Fruit fly (Drosophila melanogaster) whole organism, embryonic: ENCODE measurements around the gene CG12194.
A peak's percentile ranks its signal among the peaks of the same experiment; 100 is the strongest.

ENCODE experiments used
- Atf6 ChIP-seq: fragments of 200-800 bp; sonication (Bioruptor generic); IDR thresholded peaks from 2 replicates; pipeline ENCODE4 v1.3.6; 2022; ENCODE audit warnings: missing biosample characterization, missing genetic modification characterization
- CG10543 ChIP-seq: fragments of 200-800 bp; sonication (Bioruptor generic); optimal IDR thresholded peaks from 3 replicates; lab custom pipeline; 2017; ENCODE audit warnings: missing biosample characterization, mild to moderate bottlenecking, missing genetic modification characterization, moderate library complexity
- CG10565 ChIP-seq: fragments of 200-800 bp; sonication (Bioruptor generic); optimal IDR thresholded peaks from 3 replicates; lab custom pipeline; 2016; ENCODE audit warnings: missing biosample characterization, mild to moderate bottlenecking, missing genetic modification characterization
- CG11560 ChIP-seq: fragments of 200-800 bp; sonication (Bioruptor generic); IDR thresholded peaks from 3 replicates; pipeline ENCODE4 v1.3.6; 2022; ENCODE audit warnings: missing biosample characterization, missing genetic modification characterization
- CG11695 ChIP-seq: fragments of 200-800 bp; sonication (Bioruptor generic); IDR thresholded peaks from 3 replicates; pipeline ENCODE4 v1.3.6; 2022; ENCODE audit warnings: missing biosample characterization, missing genetic modification characterization
- CG12744 ChIP-seq: fragments of 200-800 bp; sonication (Bioruptor generic); optimal IDR thresholded peaks from 2 replicates; lab custom pipeline; 2016; ENCODE audit warnings: missing biosample characterization, missing genetic modification characterization
- CG13775 ChIP-seq: fragments of 200-800 bp; sonication (Bioruptor generic); optimal IDR thresholded peaks from 3 replicates; lab custom pipeline; 2017; ENCODE audit warnings: missing biosample characterization, mild to moderate bottlenecking, missing genetic modification characterization
- CG13894 ChIP-seq: fragments of 200-800 bp; sonication (Bioruptor generic); optimal IDR thresholded peaks from 3 replicates; lab custom pipeline; 2018; ENCODE audit warnings: missing biosample characterization, mild to moderate bottlenecking, missing genetic modification characterization, moderate library complexity
- CG14014 ChIP-seq: fragments of 200-800 bp; sonication (Bioruptor generic); IDR thresholded peaks from 2 replicates; pipeline ENCODE4 v1.3.6; 2022; ENCODE audit warnings: missing biosample characterization, missing genetic modification characterization
- CG1602 ChIP-seq: fragments of 200-800 bp; sonication (Bioruptor generic); optimal IDR thresholded peaks from 3 replicates; lab custom pipeline; 2016; ENCODE audit warnings: missing biosample characterization, missing genetic modification characterization
- CG1647 ChIP-seq: fragments of 200-800 bp; sonication (Bioruptor generic); optimal IDR thresholded peaks from 3 replicates; lab custom pipeline; 2016; ENCODE audit warnings: missing biosample characterization, missing genetic modification characterization
- CG16863 ChIP-seq: fragments of 200-800 bp; sonication (Bioruptor generic); optimal IDR thresholded peaks from 3 replicates; lab custom pipeline; 2016; ENCODE audit warnings: missing biosample characterization, missing genetic modification characterization
- CG17912 ChIP-seq: fragments of 200-800 bp; sonication (Bioruptor generic); optimal IDR thresholded peaks from 2 replicates; lab custom pipeline; 2018; ENCODE audit warnings: missing biosample characterization, mild to moderate bottlenecking, missing genetic modification characterization
- CG18619 ChIP-seq: fragments of 200-800 bp; sonication (Bioruptor generic); optimal IDR thresholded peaks from 3 replicates; lab custom pipeline; 2017; ENCODE audit warnings: missing biosample characterization, mild to moderate bottlenecking, missing genetic modification characterization
- CG30403 ChIP-seq: fragments of 200-800 bp; sonication (Bioruptor generic); optimal IDR thresholded peaks from 3 replicates; lab custom pipeline; 2016; ENCODE audit warnings: missing biosample characterization, missing genetic modification characterization
- CG4854 ChIP-seq: fragments of 200-800 bp; sonication (Bioruptor generic); optimal IDR thresholded peaks from 2 replicates; lab custom pipeline; 2016; ENCODE audit warnings: missing biosample characterization, missing genetic modification characterization, inconsistent platforms
- CG6683 ChIP-seq: fragments of 200-800 bp; sonication (Bioruptor generic); optimal IDR thresholded peaks from 2 replicates; lab custom pipeline; 2017; ENCODE audit warnings: missing biosample characterization, mild to moderate bottlenecking, missing genetic modification characterization, missing genetic modification reagents
- CG6854 ChIP-seq: fragments of 200-800 bp; sonication (Bioruptor generic); optimal IDR thresholded peaks from 3 replicates; lab custom pipeline; 2017; ENCODE audit warnings: missing biosample characterization, mild to moderate bottlenecking, missing genetic modification characterization
- CG7271 ChIP-seq: fragments of 200-800 bp; sonication (Bioruptor generic); optimal IDR thresholded peaks from 2 replicates; lab custom pipeline; 2018; ENCODE audit warnings: missing biosample characterization, mild to moderate bottlenecking, missing genetic modification characterization, moderate library complexity
- CG8089 ChIP-seq: fragments of 200-800 bp; sonication (Bioruptor generic); optimal IDR thresholded peaks from 3 replicates; lab custom pipeline; 2016; ENCODE audit warnings: missing biosample characterization, missing genetic modification characterization
- CG8765 ChIP-seq: fragments of 200-800 bp; sonication (Bioruptor generic); IDR thresholded peaks from 2 replicates; pipeline ENCODE4 v1.3.6; 2022; ENCODE audit warnings: missing biosample characterization, missing genetic modification characterization
- Camta ChIP-seq: fragments of 200-800 bp; sonication (Bioruptor generic); optimal IDR thresholded peaks from 2 replicates; lab custom pipeline; 2016; ENCODE audit warnings: missing biosample characterization, missing genetic modification characterization
- Deaf1 ChIP-seq: fragments of 200-800 bp; optimal IDR thresholded peaks from 3 replicates; lab custom pipeline; 2019; ENCODE audit warnings: missing biosample characterization, mild to moderate bottlenecking, missing genetic modification characterization, moderate library complexity
- Elba2 ChIP-seq: fragments of 200-800 bp; sonication (Bioruptor generic); optimal IDR thresholded peaks from 3 replicates; lab custom pipeline; 2016; ENCODE audit warnings: missing biosample characterization, missing genetic modification characterization
- Ets65A ChIP-seq: fragments of 200-800 bp; sonication (Bioruptor generic); peaks from one replicate; lab custom pipeline; 2016; ENCODE audit warnings: missing biosample characterization, missing genetic modification characterization
- Fer3 ChIP-seq: fragments of 200-800 bp; sonication (Bioruptor generic); optimal IDR thresholded peaks from 2 replicates; lab custom pipeline; 2018; ENCODE audit warnings: missing biosample characterization, mild to moderate bottlenecking, missing genetic modification characterization, moderate library complexity
- Gug ChIP-seq: fragments of 200-800 bp; sonication (Bioruptor generic); IDR thresholded peaks from 4 replicates; pipeline ENCODE4 v1.3.6; 2022; ENCODE audit warnings: missing biosample characterization, missing genetic modification characterization
- Hr39 ChIP-seq: fragments of >200 bp; optimal IDR thresholded peaks from 2 replicates; lab custom pipeline; 2017
- NC2β ChIP-seq: fragments of 200-800 bp; sonication (Bioruptor generic); optimal IDR thresholded peaks from 2 replicates; lab custom pipeline; 2016; ENCODE audit warnings: missing biosample characterization, missing genetic modification characterization
- Opbp ChIP-seq: fragments of 200-800 bp; sonication (Bioruptor generic); IDR thresholded peaks from 3 replicates; pipeline ENCODE4 v1.3.6; 2022; ENCODE audit warnings: missing biosample characterization, missing genetic modification characterization; ENCODE audit not compliant: partially characterized antibody
- Sry-β ChIP-seq: fragments of 200-800 bp; sonication (Bioruptor generic); optimal IDR thresholded peaks from 2 replicates; lab custom pipeline; 2018; ENCODE audit warnings: missing biosample characterization, mild to moderate bottlenecking, missing genetic modification characterization, moderate library complexity
- TFAM ChIP-seq: fragments of 200-800 bp; sonication (Bioruptor generic); optimal IDR thresholded peaks from 2 replicates; lab custom pipeline; 2017; ENCODE audit warnings: missing biosample characterization, missing genetic modification characterization, inconsistent platforms
- amos ChIP-seq: fragments of 200-800 bp; sonication (Bioruptor generic); IDR thresholded peaks from 2 replicates; pipeline ENCODE4 v1.3.6; 2022; ENCODE audit warnings: missing biosample characterization, missing genetic modification characterization; ENCODE audit not compliant: partially characterized antibody
- ap ChIP-seq: fragments of 200-800 bp; sonication (Bioruptor generic); IDR thresholded peaks from 2 replicates; pipeline ENCODE4 v1.3.6; 2022; ENCODE audit warnings: missing biosample characterization, missing genetic modification characterization
- chm ChIP-seq: fragments of 200-800 bp; sonication (Bioruptor generic); IDR thresholded peaks from 2 replicates; pipeline ENCODE4 v1.3.6; 2022; ENCODE audit warnings: missing biosample characterization, missing genetic modification characterization
- crp ChIP-seq, 2 experiments: fragments of 200-800 bp; sonication (Bioruptor generic); optimal IDR thresholded peaks; 2 replicates in 1 of 2; 3 replicates in 1 of 2; lab custom pipeline; 2017; ENCODE audit warnings: missing biosample characterization in 2 of 2, missing genetic modification characterization in 2 of 2, mild to moderate bottlenecking in 1 of 2, moderate library complexity in 1 of 2
- dati ChIP-seq: fragments of 200-800 bp; sonication (Bioruptor generic); IDR thresholded peaks from 2 replicates; pipeline ENCODE4 v1.3.6; 2022; ENCODE audit warnings: missing biosample characterization, missing genetic modification characterization
- fd3F ChIP-seq: fragments of 200-800 bp; sonication (Bioruptor generic); optimal IDR thresholded peaks from 2 replicates; lab custom pipeline; 2018; ENCODE audit warnings: missing biosample characterization, mild to moderate bottlenecking, missing genetic modification characterization, moderate library complexity
- fd96Cb ChIP-seq: fragments of 200-800 bp; sonication (Bioruptor generic); optimal IDR thresholded peaks from 2 replicates; lab custom pipeline; 2018; ENCODE audit warnings: missing biosample characterization, mild to moderate bottlenecking, missing genetic modification characterization, moderate library complexity
- fu2 ChIP-seq: fragments of 200-800 bp; sonication (Bioruptor generic); optimal IDR thresholded peaks from 2 replicates; lab custom pipeline; 2016; ENCODE audit warnings: missing biosample characterization, missing genetic modification characterization
- grau ChIP-seq: fragments of 200-800 bp; optimal IDR thresholded peaks from 3 replicates; lab custom pipeline; 2019; ENCODE audit warnings: missing biosample characterization, mild to moderate bottlenecking, missing genetic modification characterization, moderate library complexity
- gsb ChIP-seq: fragments of 200-800 bp; sonication (Bioruptor generic); IDR thresholded peaks from 2 replicates; pipeline ENCODE4 v1.3.6; 2022; ENCODE audit warnings: missing biosample characterization, missing genetic modification characterization
- hth ChIP-seq: fragments of >200 bp; optimal IDR thresholded peaks from 2 replicates; lab custom pipeline; 2017; ENCODE audit warnings: inconsistent platforms
- klu ChIP-seq: fragments of 200-800 bp; sonication (Bioruptor generic); IDR thresholded peaks from 2 replicates; pipeline ENCODE4 v1.3.6; 2022; ENCODE audit warnings: missing biosample characterization, missing genetic modification characterization
- kni ChIP-seq: fragments of 200-800 bp; sonication (Bioruptor generic); optimal IDR thresholded peaks from 3 replicates; lab custom pipeline; 2017; ENCODE audit warnings: mild to moderate bottlenecking, missing biosample characterization, missing genetic modification reagents, missing genetic modification characterization
- lov ChIP-seq, 2 experiments: fragments of 200-800 bp in 1 of 2; fragments of >200 bp in 1 of 2; sonication (Bioruptor generic) in 1 of 2; IDR thresholded peaks in 1 of 2; optimal IDR thresholded peaks in 1 of 2; 2 replicates in 1 of 2; 3 replicates in 1 of 2; pipeline versions ENCODE4 v1.3.6 to Lab custom; 2017 to 2022; ENCODE audit warnings: missing biosample characterization in 1 of 2, missing genetic modification characterization in 1 of 2
- mam ChIP-seq: fragments of 200-800 bp; sonication (Bioruptor generic); optimal IDR thresholded peaks from 3 replicates; lab custom pipeline; 2016; ENCODE audit warnings: missing biosample characterization, missing genetic modification characterization
- rib ChIP-seq: fragments of 200-800 bp; sonication (Bioruptor generic); IDR thresholded peaks from 2 replicates; pipeline ENCODE4 v1.3.6; 2022; ENCODE audit warnings: missing biosample characterization, missing genetic modification characterization
- stc ChIP-seq: fragments of 200-800 bp; sonication (Bioruptor generic); IDR thresholded peaks from 2 replicates; pipeline ENCODE4 v1.3.6; 2022; ENCODE audit warnings: missing biosample characterization, missing genetic modification characterization
- unpg ChIP-seq: fragments of 200-800 bp; sonication (Bioruptor generic); optimal IDR thresholded peaks from 3 replicates; lab custom pipeline; 2018; ENCODE audit warnings: missing biosample characterization, mild to moderate bottlenecking, missing genetic modification characterization, moderate library complexity

The CG12194 gene

DNA sequence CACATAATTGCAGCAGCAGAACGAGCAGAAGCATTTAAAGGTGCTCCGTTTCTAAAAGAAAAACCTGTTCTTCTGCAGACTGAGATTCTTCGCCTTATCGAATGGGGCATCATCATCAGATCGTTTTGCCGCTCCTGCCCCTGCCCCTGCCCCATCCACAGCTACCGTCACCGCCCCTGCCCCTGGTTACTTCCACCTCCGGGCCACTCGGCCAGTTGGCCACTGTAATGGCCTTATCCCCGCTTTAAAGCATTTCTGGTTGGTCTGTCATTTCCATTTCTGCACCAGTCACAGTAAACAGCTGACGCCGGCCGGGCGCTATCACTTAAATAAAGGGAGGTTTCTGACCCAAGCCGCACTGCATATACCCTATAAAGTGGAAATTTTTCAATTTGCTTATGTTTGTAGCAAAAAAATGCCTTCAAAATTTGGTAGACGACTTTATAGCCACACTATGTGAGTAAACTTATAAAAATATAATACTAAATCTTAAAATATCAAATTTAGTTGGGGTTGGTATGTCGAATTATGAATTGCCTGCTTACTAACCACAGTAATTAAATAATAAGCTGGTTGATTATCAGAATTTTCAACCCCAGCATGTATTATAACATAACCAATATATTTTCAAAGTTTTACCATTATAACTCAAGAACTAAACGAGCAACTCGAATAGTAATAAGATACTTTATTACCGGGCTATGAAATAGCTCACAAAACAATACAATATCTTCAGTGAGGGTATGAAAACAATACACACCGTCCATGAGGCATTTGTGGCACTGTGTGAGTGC, 27.3 kb upstream of the CG12194 start (continued):
- TF ChIP-seq crp (GFP tag; optimal IDR thresholded peaks at IDR 0.05; lab: Kevin White, UChicago), result peak; percentile 14 to 72
- TF ChIP-seq CG16863 (GFP tag; lab: Kevin White, UChicago), result peak; percentile 42
- peak; percentile 41 for TF ChIP-seq unpg
- TF ChIP-seq klu, result peak; percentile 68; the same call in 1 of the 2 replicates
- no peak for TF ChIP-seq CG13894 (tag; lab: Kevin White, UChicago)
- no peak for TF ChIP-seq CG10565 (GFP tag; lab: Kevin White, UChicago)
- no peak for TF ChIP-seq gsb (GFP tag; lab: Robert Waterston, UW)
- no peak for TF ChIP-seq mam (GFP tag; lab: Kevin White, UChicago)
- TF ChIP-seq CG18619 (GFP tag; lab: Kevin White, UChicago), result peak; percentile 81
- no peak for TF ChIP-seq amos (GFP tag; lab: Robert Waterston, UW)
- peak; percentile 78 for TF ChIP-seq grau (tag; lab: Kevin White, UChicago)
- TF ChIP-seq dati (GFP tag; lab: Robert Waterston, UW), result no peak
- TF ChIP-seq CG17912, result no peak
- TF ChIP-seq TFAM (GFP tag; lab: Kevin White, UChicago), result no peak
- TF ChIP-seq rib (GFP tag; lab: Robert Waterston, UW), result no peak
- peak; percentile 25 for TF ChIP-seq fu2 (GFP tag; lab: Kevin White, UChicago)
- 0 out of 2 replicates have a peak, but pooled peaks have one; percentile 42 for TF ChIP-seq Atf6 (GFP tag; lab: Robert Waterston, UW)
- TF ChIP-seq fd3F (GFP tag; lab: Kevin White, UChicago), result peak; percentile 31
- no peak for TF ChIP-seq Sry-β (GFP tag; lab: Kevin White, UChicago)
- no peak for TF ChIP-seq CG11560
- no peak for TF ChIP-seq CG8765 (GFP tag; lab: Robert Waterston, UW)
- no peak for TF ChIP-seq stc (GFP tag; lab: Robert Waterston, UW)
- TF ChIP-seq Deaf1, result no peak
- peak; percentile 32 for TF ChIP-seq CG1647 (GFP tag; lab: Kevin White, UChicago)
- TF ChIP-seq Ets65A (GFP tag; lab: Kevin White, UChicago), result peak; percentile 89
- TF ChIP-seq kni (GFP tag; lab: Kevin White, UChicago), result peak; percentile 89
- no peak for TF ChIP-seq hth (lab: Kevin White, UChicago)
- TF ChIP-seq chm (GFP tag; lab: Robert Waterston, UW), result no peak
- no peak for TF ChIP-seq lov (optimal IDR thresholded peaks at IDR 0.05; lab: Kevin White, UChicago)
- no peak for TF ChIP-seq lov (GFP tag; IDR thresholded peaks at IDR 0.05; lab: Robert Waterston, UW)
- TF ChIP-seq CG14014, result no peak
- no peak for TF ChIP-seq CG6683 (GFP tag; lab: Kevin White, UChicago)
- no peak for TF ChIP-seq Opbp (GFP tag; lab: Robert Waterston, UW)
- no peak for TF ChIP-seq NC2β (GFP tag; lab: Kevin White, UChicago)
- no peak for TF ChIP-seq ap (GFP tag; lab: Robert Waterston, UW)
- peak; percentile 67 for TF ChIP-seq CG1602 (GFP tag; lab: Kevin White, UChicago)
- TF ChIP-seq CG8089, result no peak
- peak; percentile 53 for TF ChIP-seq CG10543 (GFP tag; lab: Kevin White, UChicago)
- TF ChIP-seq CG7271 (tag; lab: Kevin White, UChicago), result no peak
- peak; percentile 81 for TF ChIP-seq CG13775 (GFP tag; lab: Kevin White, UChicago)
- TF ChIP-seq fd96Cb (tag; lab: Kevin White, UChicago), result peak; percentile 59
- no peak for TF ChIP-seq Camta
- TF ChIP-seq Elba2, result no peak
- TF ChIP-seq Fer3, result peak; percentile 23
- peak; percentile 24 for TF ChIP-seq CG6854
- peak; percentile 10 for TF ChIP-seq CG4854 (GFP tag; lab: Kevin White, UChicago)
- no peak for TF ChIP-seq CG12744 (GFP tag; lab: Kevin White, UChicago)
- peak; percentile 32; the same call in 1 of the 3 replicates for TF ChIP-seq CG11695 (GFP tag; lab: Robert Waterston, UW)
- TF ChIP-seq Gug (GFP tag; lab: Robert Waterston, UW), result no peak
- TF ChIP-seq Hr39 (lab: Kevin White, UChicago), result no peak
- TF ChIP-seq CG30403 (GFP tag; lab: Kevin White, UChicago), result peak; percentile 89
